Worm (Caenorhabditis elegans) whole organism, early embryonic: Measurements from ENCODE around the gene B0034.1.

ENCODE experiments used
- ama-1 ChIP-seq: fragments of 150-350 bp; optimal IDR thresholded peaks from 2 replicates; lab custom pipeline; 2014
- hmg-4 ChIP-seq: fragments of 200-800 bp; sonication (Bioruptor generic); optimal IDR thresholded peaks from 2 replicates; lab custom pipeline; 2018; ENCODE audit warnings: mild to moderate bottlenecking, missing genetic modification characterization, missing compliant biosample characterization
- hnd-1 ChIP-seq: sonication (generic microtip); optimal IDR thresholded peaks from 2 replicates; lab custom pipeline; 2016; ENCODE audit warnings: missing genetic modification characterization, missing compliant biosample characterization
- pes-1 ChIP-seq: fragments of 200-800 bp; sonication (Bioruptor generic); IDR thresholded peaks from 2 replicates; pipeline ENCODE4 v1.3.6; 2022; ENCODE audit warnings: missing genetic modification reagents, missing genetic modification characterization, missing compliant biosample characterization
- scrt-1 ChIP-seq: fragments of 200-800 bp; sonication (Bioruptor generic); IDR thresholded peaks from 2 replicates; pipeline ENCODE4 v1.3.6; 2022; ENCODE audit warnings: missing genetic modification characterization, missing compliant biosample characterization

- TF ChIP-seq hnd-1 (tag; lab: Kevin White, UChicago) = no peak
- TF ChIP-seq pes-1 (GFP tag; lab: Robert Waterston, UW) = no peak
- no peak for TF ChIP-seq hmg-4 (GFP tag; lab: Kevin White, UChicago)
- TF ChIP-seq ama-1 (lab: Kevin White, UChicago) = no peak
- TF ChIP-seq scrt-1 (GFP tag; lab: Robert Waterston, UW) = no peak
These were observed 46.5 kb upstream of the B0034.1 start, which contains the start of gene vrk-1 for ce11 chrII:5921620-5922019.
